Fruit fly (Drosophila melanogaster): ENCODE measurements around the gene tzn.
A peak's percentile ranks its signal among the peaks of the same experiment; 100 is the strongest.

The tzn gene

DNA sequence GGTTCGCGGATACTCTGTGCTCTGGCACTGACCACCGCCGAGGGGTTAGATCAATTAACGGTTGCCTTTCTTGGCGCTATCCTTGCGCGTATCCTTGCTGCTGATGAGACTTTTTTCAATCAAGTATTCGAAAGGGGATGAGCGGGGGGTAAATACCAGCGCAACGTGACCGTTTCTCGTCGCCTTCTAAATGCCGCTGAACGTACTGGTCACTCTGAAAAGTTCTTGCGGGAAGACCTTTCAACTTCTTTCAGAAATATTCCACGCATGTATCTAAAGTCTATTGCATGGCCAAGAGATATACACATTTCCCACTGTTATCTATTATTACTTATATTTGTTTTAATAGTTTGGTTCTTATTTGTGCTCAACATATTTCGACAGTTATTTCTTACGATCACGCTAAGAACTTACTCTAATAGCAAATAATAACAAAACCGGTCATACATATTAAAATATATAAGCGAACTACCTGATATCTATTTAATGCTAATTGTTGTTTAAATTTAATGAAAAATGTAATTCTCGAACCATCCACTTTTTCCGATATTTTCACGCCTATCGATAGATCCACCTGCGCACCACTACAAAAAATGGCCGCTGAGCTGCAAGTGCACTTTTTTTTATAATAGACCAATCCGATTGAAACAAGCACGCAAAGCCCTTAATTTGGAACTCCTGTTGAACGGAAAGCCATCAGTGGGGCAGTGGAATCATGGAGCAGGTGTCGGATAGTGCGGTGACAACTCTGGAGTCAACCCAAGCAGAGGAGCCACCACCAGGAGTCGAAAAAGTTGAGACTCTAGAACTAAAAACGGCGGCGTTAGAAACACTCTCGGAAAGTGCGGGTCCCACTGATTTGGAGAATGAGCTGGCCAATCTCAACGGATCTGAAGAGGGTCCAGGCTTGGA, 10.9 kb downstream of the tzn start, which contains the start of the genes CG3634 and HIPP1 (continued):
- TF ChIP-seq CG12071 (GFP tag; optimal IDR thresholded peaks at IDR 0.05) = no peak
- peak; percentile 75 for TF ChIP-seq Scr (GFP tag; IDR thresholded peaks at IDR 0.05; ENCODE audit: partially characterized antibody)
- peak; percentile 44 for TF ChIP-seq bbx (GFP tag; IDR thresholded peaks at IDR 0.05; ENCODE audit: partially characterized antibody)
- no peak for TF ChIP-seq zf30C (GFP tag; optimal IDR thresholded peaks at IDR 0.05)
- peak; percentile 70 for TF ChIP-seq amos (GFP tag; IDR thresholded peaks at IDR 0.05; ENCODE audit: partially characterized antibody)
- peak; percentile 90 for TF ChIP-seq MESR4 (GFP tag; optimal IDR thresholded peaks at IDR 0.05)
- peak; percentile 8 for TF ChIP-seq CG12155 (GFP tag; optimal IDR thresholded peaks at IDR 0.05)
- no peak for TF ChIP-seq sim (GFP tag; IDR thresholded peaks at IDR 0.05)
- TF ChIP-seq gro (GFP tag; optimal IDR thresholded peaks at IDR 0.05) = no peak
- peak; percentile 80 for TF ChIP-seq Sry-δ (GFP tag; optimal IDR thresholded peaks at IDR 0.05)
- no peak for TF ChIP-seq CG3838 (GFP tag; optimal IDR thresholded peaks at IDR 0.05)
- no peak for TF ChIP-seq caup (GFP tag; optimal IDR thresholded peaks at IDR 0.05; ENCODE audit: severe bottlenecking)
- no peak for TF ChIP-seq CG10979 (tag; optimal IDR thresholded peaks at IDR 0.05)
- TF ChIP-seq CG2120 (GFP tag; optimal IDR thresholded peaks at IDR 0.05) = peak; percentile 36
- TF ChIP-seq CG14710 (tag; optimal IDR thresholded peaks at IDR 0.05) = peak; percentile 75
- peak; percentile 94 for TF ChIP-seq MBD-R2 (GFP tag; IDR thresholded peaks at IDR 0.05)
- no peak for TF ChIP-seq CG17359 (tag; optimal IDR thresholded peaks at IDR 0.05)
- TF ChIP-seq Hr78 (GFP tag; optimal IDR thresholded peaks at IDR 0.05) = no peak
- TF ChIP-seq CG4424 (GFP tag; optimal IDR thresholded peaks at IDR 0.05) = no peak
- no peak for TF ChIP-seq Dbx (GFP tag; IDR thresholded peaks at IDR 0.05)
- TF ChIP-seq corto (GFP tag; optimal IDR thresholded peaks at IDR 0.05) = no peak
- peak; percentile 42; the same call in 2 of the 3 replicates for TF ChIP-seq CG14860 (GFP tag; IDR thresholded peaks at IDR 0.05; ENCODE audit: partially characterized antibody)
- TF ChIP-seq mirr (GFP tag; optimal IDR thresholded peaks at IDR 0.05) = no peak
- no peak for TF ChIP-seq CG7556 (GFP tag; optimal IDR thresholded peaks at IDR 0.05)
- peak; percentile 65 for TF ChIP-seq Dref (GFP tag; IDR thresholded peaks at IDR 0.05)
- no peak for TF ChIP-seq Hr39 (optimal IDR thresholded peaks at IDR 0.05)
- TF ChIP-seq yki (optimal IDR thresholded peaks at IDR 0.05) = no peak
- peak; percentile 71 for TF ChIP-seq CG4617 (GFP tag; optimal IDR thresholded peaks at IDR 0.05; ENCODE audit: borderline replicate concordance)
- no peak for TF ChIP-seq CG4404 (GFP tag; IDR thresholded peaks at IDR 0.05)
- TF ChIP-seq esg (GFP tag; conservative IDR thresholded peaks at IDR 0.05) = no peak
- TF ChIP-seq Atf-2 (GFP tag; optimal IDR thresholded peaks at IDR 0.05) = no peak
- peak; percentile 36 for TF ChIP-seq Nf-YB (GFP tag; optimal IDR thresholded peaks at IDR 0.05)
- no peak for TF ChIP-seq CG1832 (GFP tag; optimal IDR thresholded peaks at IDR 0.05)
- peak; percentile 39 for TF ChIP-seq CG12104 (GFP tag; optimal IDR thresholded peaks at IDR 0.05)
- TF ChIP-seq Six4 (GFP tag; optimal IDR thresholded peaks at IDR 0.05) = no peak
- no peak for TF ChIP-seq Camta (GFP tag; optimal IDR thresholded peaks at IDR 0.05)
- 0 out of 3 replicates have a peak, but pooled peaks have one; percentile 7 for TF ChIP-seq mld (GFP tag; IDR thresholded peaks at IDR 0.05; ENCODE audit: partially characterized antibody)
- TF ChIP-seq jumu (GFP tag; optimal IDR thresholded peaks at IDR 0.05) = no peak
- TF ChIP-seq Usf (GFP tag; optimal IDR thresholded peaks at IDR 0.05) = no peak
- peak; percentile 53 for TF ChIP-seq CoRest (tag; optimal IDR thresholded peaks at IDR 0.05)
- TF ChIP-seq CG2678 (tag; optimal IDR thresholded peaks at IDR 0.05) = no peak
- no peak for TF ChIP-seq sens-2 (GFP tag; IDR thresholded peaks at IDR 0.05)
- TF ChIP-seq Max (GFP tag; optimal IDR thresholded peaks at IDR 0.05) = peak; percentile 37
- TF ChIP-seq HHEX (GFP tag; optimal IDR thresholded peaks at IDR 0.05) = no peak
- peak; percentile 56 for TF ChIP-seq inv (GFP tag; IDR thresholded peaks at IDR 0.05; ENCODE audit: partially characterized antibody)
- peak in 1 of 3 experiments; percentile 28 for TF ChIP-seq lola (GFP tag; optimal IDR thresholded peaks at IDR 0.05)
- TF ChIP-seq Nf-YC (tag; optimal IDR thresholded peaks at IDR 0.05) = peak; percentile 76
- no peak for TF ChIP-seq Atf3 (GFP tag; optimal IDR thresholded peaks at IDR 0.05)
